Worm (Caenorhabditis elegans) whole organism, mixed stage, embryonic: ENCODE measurements around the gene frm-7.
A peak's percentile ranks its signal among the peaks of the same experiment; 100 is the strongest.

Source experiments
- M03D4.4 ChIP-seq: sonication (generic microtip); optimal IDR thresholded peaks from 2 replicates; lab custom pipeline; 2017; ENCODE audit warnings: mild to moderate bottlenecking, missing genetic modification characterization, missing compliant biosample characterization
- bed-3 ChIP-seq: fragments of 200-800 bp; sonication (Bioruptor generic); optimal IDR thresholded peaks from 3 replicates; lab custom pipeline; 2018; ENCODE audit warnings: mild to moderate bottlenecking, missing genetic modification characterization, moderate library complexity, missing compliant biosample characterization
- blmp-1 ChIP-seq: fragments of 150-350 bp; optimal IDR thresholded peaks from 2 replicates; lab custom pipeline; 2014; ENCODE audit warnings: missing biosample characterization, missing genetic modification characterization
- ceh-39 ChIP-seq: fragments of 150-350 bp; optimal IDR thresholded peaks from 2 replicates; lab custom pipeline; 2014; ENCODE audit warnings: missing biosample characterization, missing genetic modification characterization
- ceh-43 ChIP-seq: fragments of 200-800 bp; sonication (Bioruptor generic); optimal IDR thresholded peaks from 2 replicates; lab custom pipeline; 2018; ENCODE audit warnings: mild to moderate bottlenecking, missing genetic modification characterization, moderate library complexity, missing compliant biosample characterization
- ceh-83 ChIP-seq: fragments of 200-800 bp; sonication (Bioruptor generic); optimal IDR thresholded peaks from 2 replicates; lab custom pipeline; 2018; ENCODE audit warnings: mild to moderate bottlenecking, missing genetic modification characterization, missing compliant biosample characterization
- ces-1 ChIP-seq: fragments of 150-350 bp; optimal IDR thresholded peaks from 2 replicates; lab custom pipeline; 2014; ENCODE audit warnings: missing biosample characterization, missing genetic modification reagents, missing genetic modification characterization
- cnd-1 ChIP-seq: fragments of 200-800 bp; sonication (Bioruptor generic); optimal IDR thresholded peaks from 2 replicates; lab custom pipeline; 2018; ENCODE audit warnings: mild to moderate bottlenecking, missing genetic modification characterization, missing compliant biosample characterization
- drap-1 ChIP-seq: fragments of 200-800 bp; sonication (Bioruptor generic); optimal IDR thresholded peaks from 3 replicates; lab custom pipeline; 2018; ENCODE audit warnings: mild to moderate bottlenecking, missing genetic modification characterization, missing compliant biosample characterization
- elt-1 ChIP-seq: sonication (generic microtip); optimal IDR thresholded peaks from 2 replicates; lab custom pipeline; 2017; ENCODE audit warnings: missing genetic modification characterization, mild to moderate bottlenecking, missing compliant biosample characterization, antibody characterized with exemption, moderate library complexity, borderline replicate concordance; ENCODE audit not compliant: insufficient read depth
- elt-3 ChIP-seq: fragments of 150-350 bp; optimal IDR thresholded peaks from 2 replicates; lab custom pipeline; 2014; ENCODE audit warnings: missing biosample characterization, missing genetic modification characterization
- flh-1 ChIP-seq: fragments of 200-800 bp; sonication (Bioruptor generic); optimal IDR thresholded peaks from 2 replicates; lab custom pipeline; 2018; ENCODE audit warnings: mild to moderate bottlenecking, missing genetic modification characterization, moderate library complexity, missing compliant biosample characterization
- ham-2 ChIP-seq: fragments of 200-800 bp; sonication (Bioruptor generic); optimal IDR thresholded peaks from 2 replicates; lab custom pipeline; 2018; ENCODE audit warnings: mild to moderate bottlenecking, missing genetic modification characterization, missing compliant biosample characterization
- hlh-1 ChIP-seq: fragments of 150-350 bp; optimal IDR thresholded peaks from 2 replicates; lab custom pipeline; 2014; ENCODE audit warnings: missing biosample characterization, missing genetic modification reagents, missing genetic modification characterization
- lin-13 ChIP-seq: fragments of 150-350 bp; optimal IDR thresholded peaks from 2 replicates; lab custom pipeline; 2014; ENCODE audit warnings: missing biosample characterization, missing genetic modification characterization
- lin-32 ChIP-seq: fragments of 200-800 bp; sonication (Bioruptor generic); optimal IDR thresholded peaks from 2 replicates; lab custom pipeline; 2018; ENCODE audit warnings: mild to moderate bottlenecking, missing genetic modification characterization, missing compliant biosample characterization
- lsy-2 ChIP-seq: fragments of 150-350 bp; optimal IDR thresholded peaks from 2 replicates; lab custom pipeline; 2014; ENCODE audit warnings: missing biosample characterization, missing genetic modification characterization
- mab-5 ChIP-seq: fragments of 150-350 bp; optimal IDR thresholded peaks from 2 replicates; lab custom pipeline; 2014; ENCODE audit warnings: missing biosample characterization, missing genetic modification characterization
- mep-1 ChIP-seq: fragments of 150-350 bp; optimal IDR thresholded peaks from 2 replicates; lab custom pipeline; 2017; ENCODE audit warnings: missing biosample characterization, missing genetic modification reagents, missing genetic modification characterization, inconsistent platforms
- mls-2 ChIP-seq: sonication (generic microtip); optimal IDR thresholded peaks from 2 replicates; lab custom pipeline; 2016; ENCODE audit warnings: mild to moderate bottlenecking, missing genetic modification characterization, moderate library complexity, missing compliant biosample characterization
- nhr-12 ChIP-seq: fragments of 150-350 bp; optimal IDR thresholded peaks from 2 replicates; lab custom pipeline; 2014; ENCODE audit warnings: missing biosample characterization, missing genetic modification characterization
- nhr-2 ChIP-seq: fragments of 150-350 bp; optimal IDR thresholded peaks from 2 replicates; lab custom pipeline; 2014; ENCODE audit warnings: missing biosample characterization, missing genetic modification characterization
- nhr-237 ChIP-seq: fragments of 150-350 bp; optimal IDR thresholded peaks from 2 replicates; lab custom pipeline; 2014; ENCODE audit warnings: missing biosample characterization, missing genetic modification characterization
- nhr-28 ChIP-seq: fragments of 150-350 bp; optimal IDR thresholded peaks from 2 replicates; lab custom pipeline; 2014; ENCODE audit warnings: missing biosample characterization, missing genetic modification characterization
- nhr-76 ChIP-seq: sonication (generic microtip); optimal IDR thresholded peaks from 2 replicates; lab custom pipeline; 2017; ENCODE audit warnings: missing biosample characterization, missing genetic modification characterization
- pha-4 ChIP-seq: fragments of 150-350 bp; optimal IDR thresholded peaks from 2 replicates; lab custom pipeline; 2018; ENCODE audit warnings: missing biosample characterization, missing genetic modification reagents, missing genetic modification characterization
- sem-2 ChIP-seq: fragments of 200-800 bp; sonication (Bioruptor generic); optimal IDR thresholded peaks from 2 replicates; lab custom pipeline; 2018; ENCODE audit warnings: mild to moderate bottlenecking, missing genetic modification characterization, missing compliant biosample characterization
- snpc-4 ChIP-seq: fragments of 150-350 bp; optimal IDR thresholded peaks from 2 replicates; lab custom pipeline; 2014; ENCODE audit warnings: missing biosample characterization, missing genetic modification characterization
- sptf-1 ChIP-seq: sonication (generic microtip); optimal IDR thresholded peaks from 2 replicates; lab custom pipeline; 2017; ENCODE audit warnings: mild to moderate bottlenecking, missing genetic modification characterization, moderate library complexity, missing compliant biosample characterization
- tbx-8 ChIP-seq: fragments of 200-800 bp; sonication (Bioruptor generic); optimal IDR thresholded peaks from 2 replicates; lab custom pipeline; 2018; ENCODE audit warnings: mild to moderate bottlenecking, missing genetic modification characterization, moderate library complexity, missing compliant biosample characterization
- unc-120 ChIP-seq: sonication (generic microtip); optimal IDR thresholded peaks from 2 replicates; lab custom pipeline; 2017; ENCODE audit warnings: missing genetic modification characterization, missing compliant biosample characterization; ENCODE audit not compliant: poor library complexity, severe bottlenecking
- unc-39 ChIP-seq: fragments of 150-350 bp; optimal IDR thresholded peaks from 2 replicates; lab custom pipeline; 2014; ENCODE audit warnings: missing biosample characterization, missing genetic modification characterization
- unc-62 ChIP-seq: fragments of 150-350 bp; optimal IDR thresholded peaks from 2 replicates; lab custom pipeline; 2014; ENCODE audit warnings: missing biosample characterization, missing genetic modification reagents, missing genetic modification characterization
- zip-8 ChIP-seq: fragments of 150-350 bp; optimal IDR thresholded peaks from 2 replicates; lab custom pipeline; 2014; ENCODE audit warnings: missing biosample characterization, missing genetic modification characterization
- ztf-11 ChIP-seq: fragments of 150-350 bp; optimal IDR thresholded peaks from 2 replicates; lab custom pipeline; 2014; ENCODE audit warnings: missing biosample characterization, missing genetic modification characterization

The frm-7 gene

ce11 chrV:12288577-12288976 is 13.7 kb upstream of the frm-7 start, which contains the start of gene rskd-1:
Gene rskd-1, minus strand, starts transcription at chrV:12288615.
- no peak for TF ChIP-seq mab-5 (tag; lab: Kevin White, UChicago)
- no peak for TF ChIP-seq lin-32 (GFP tag; lab: Kevin White, UChicago)
- peak; percentile 45 for TF ChIP-seq pha-4 (tag; lab: Kevin White, UChicago)
- TF ChIP-seq, all 35 proteins: peak for 1

- TF ChIP-seq unc-62 = peak; percentile 29
- peak; percentile 38 for TF ChIP-seq hlh-1 (tag; lab: Kevin White, UChicago)
- peak; percentile 76 for TF ChIP-seq drap-1 (GFP tag; lab: Kevin White, UChicago)
- TF ChIP-seq ceh-39 (tag; lab: Kevin White, UChicago) = peak; percentile 73
- no peak for TF ChIP-seq ham-2 (GFP tag; lab: Kevin White, UChicago)
- no peak for TF ChIP-seq nhr-28
- TF ChIP-seq blmp-1 (tag; lab: Kevin White, UChicago) = no peak
- peak; percentile 39 for TF ChIP-seq bed-3 (GFP tag; lab: Kevin White, UChicago)
- TF ChIP-seq unc-120 (tag; lab: Kevin White, UChicago) = peak; percentile 23
- peak; percentile 24 for TF ChIP-seq ces-1
- TF ChIP-seq lin-32 (GFP tag; lab: Kevin White, UChicago) = no peak
- no peak for TF ChIP-seq nhr-12 (tag; lab: Kevin White, UChicago)
- no peak for TF ChIP-seq tbx-8
- peak; percentile 64 for TF ChIP-seq nhr-237 (tag; lab: Kevin White, UChicago)
- no peak for TF ChIP-seq nhr-2
- TF ChIP-seq mep-1 (tag; lab: Kevin White, UChicago) = peak; percentile 94
- TF ChIP-seq ztf-11 (tag; lab: Kevin White, UChicago) = no peak
- TF ChIP-seq pha-4 (tag; lab: Kevin White, UChicago) = peak; percentile 74
- peak; percentile 82 for TF ChIP-seq lin-13 (tag; lab: Kevin White, UChicago)
- no peak for TF ChIP-seq elt-3 (tag; lab: Kevin White, UChicago)
- peak; percentile 73 for TF ChIP-seq cnd-1 (tag; lab: Kevin White, UChicago)
- TF ChIP-seq nhr-76 = no peak
- TF ChIP-seq flh-1 (GFP tag; lab: Kevin White, UChicago) = no peak
- TF ChIP-seq mab-5 (tag; lab: Kevin White, UChicago) = no peak
- TF ChIP-seq ceh-83 = peak; percentile 60
- TF ChIP-seq lsy-2 = peak; percentile 87
- TF ChIP-seq unc-39 = no peak
- TF ChIP-seq M03D4.4 (tag; lab: Kevin White, UChicago) = peak; percentile 81
- TF ChIP-seq sem-2 (GFP tag; lab: Kevin White, UChicago) = no peak
- TF ChIP-seq elt-1 (tag; lab: Kevin White, UChicago) = no peak
- no peak for TF ChIP-seq zip-8 (tag; lab: Kevin White, UChicago)
- TF ChIP-seq snpc-4 (tag; lab: Kevin White, UChicago) = no peak
- TF ChIP-seq ceh-43 (GFP tag; lab: Kevin White, UChicago) = peak; percentile 64
- TF ChIP-seq mls-2 (tag; lab: Kevin White, UChicago) = peak; percentile 38
- peak; percentile 88 for TF ChIP-seq sptf-1 (tag; lab: Kevin White, UChicago)
Measured at ce11 chrV:12291587-12291986, 10.7 kb upstream of the frm-7 start, which contains the start of the genes srpa-68 and srh-16. Gene srpa-68, minus strand, starts transcription at chrV:12291658. Gene srh-16, plus strand, starts transcription at chrV:12291861.

DNA sequence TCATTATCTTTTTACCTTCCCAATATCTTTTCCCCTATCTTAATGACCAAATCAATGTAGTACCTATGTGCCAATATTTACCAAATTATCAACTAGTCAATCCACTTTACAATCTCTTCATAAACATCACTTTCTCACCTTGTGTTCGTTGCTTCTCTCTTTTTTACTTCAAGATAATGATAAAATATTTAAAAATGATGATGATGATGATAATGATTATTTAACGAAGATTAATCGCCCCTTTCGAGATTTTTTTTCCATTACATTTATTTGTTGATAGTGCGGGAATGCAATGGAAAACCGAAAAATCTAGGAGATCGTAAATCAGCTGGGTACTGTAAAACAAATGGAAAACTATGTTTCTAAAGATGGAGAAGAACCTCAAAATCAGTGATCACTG is 8.2 kb upstream of the frm-7 start:
- TF ChIP-seq zip-8 (tag; lab: Kevin White, UChicago) (no peak), cnd-1 (tag; lab: Kevin White, UChicago) (no peak), drap-1 (GFP tag; lab: Kevin White, UChicago) (no peak), mep-1 (tag; lab: Kevin White, UChicago) (no peak), lsy-2 (no peak), ceh-43 (GFP tag; lab: Kevin White, UChicago) (no peak), nhr-12 (tag; lab: Kevin White, UChicago) (no peak), mls-2 (tag; lab: Kevin White, UChicago) (no peak), nhr-2 (no peak), unc-120 (tag; lab: Kevin White, UChicago) (no peak), mab-5 (tag; lab: Kevin White, UChicago) (no peak), flh-1 (GFP tag; lab: Kevin White, UChicago) (no peak), lin-13 (tag; lab: Kevin White, UChicago) (no peak), ceh-39 (tag; lab: Kevin White, UChicago) (no peak), blmp-1 (tag; lab: Kevin White, UChicago) (no peak), nhr-28 (no peak), lin-32 (GFP tag; lab: Kevin White, UChicago) (no peak), hlh-1 (tag; lab: Kevin White, UChicago) (no peak), tbx-8 (no peak)
